Worm (Caenorhabditis elegans): Measurements from ENCODE around the gene T01C3.3.

- TF ChIP-seq W03F9.2 (tag; optimal IDR thresholded peaks at IDR 0.05) (no peak), him-1 (tag; optimal IDR thresholded peaks at IDR 0.05) (no peak)
Observed at ce11 chrV:14984593-14984992, 7.9 kb downstream of the T01C3.3 start, which contains the start of gene F02D8.4.

Data from whole organism, L4/young adult.